Worm (Caenorhabditis elegans): ENCODE data around the gene Y116F11A.3.

Y116F11A.3 gene

DNA sequence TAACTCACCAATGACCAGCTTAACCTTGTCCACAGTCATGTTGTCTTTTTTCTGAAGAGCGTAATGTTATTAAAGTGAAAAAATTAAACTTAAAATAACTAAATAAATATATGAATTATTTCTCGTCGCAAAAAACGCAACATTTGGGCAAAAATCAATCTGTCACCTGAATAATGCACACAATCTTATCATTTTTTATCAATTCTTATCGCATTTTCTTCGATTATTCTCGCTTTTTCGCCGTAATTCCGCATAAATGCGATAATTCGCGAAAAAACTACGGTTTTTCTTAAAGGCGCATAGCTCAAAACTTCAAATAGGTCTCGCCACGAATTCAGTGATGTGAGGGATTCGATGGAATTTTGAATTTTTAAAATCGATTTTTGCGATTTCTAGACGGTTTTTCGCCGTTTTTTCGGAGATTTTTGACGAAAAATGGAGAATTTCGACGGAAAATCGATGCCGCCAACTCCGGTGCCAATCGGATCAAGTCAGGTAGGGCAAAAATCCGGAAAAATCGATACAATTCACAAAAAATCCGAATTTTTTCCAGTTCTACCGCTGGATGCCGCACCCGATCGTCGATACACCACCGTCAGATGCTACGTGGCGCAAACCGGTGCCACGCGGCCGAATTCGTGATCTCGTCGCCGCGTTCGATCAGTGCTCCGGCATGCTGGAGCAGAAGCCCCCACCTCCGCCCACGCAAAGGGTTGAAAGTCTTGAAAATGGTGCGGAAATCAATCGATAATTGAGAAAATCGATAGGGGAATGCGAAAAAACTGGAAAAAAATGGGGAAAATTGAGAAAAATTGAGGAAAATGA, 31.3 kb upstream of the Y116F11A.3 start, which contains the start of the genes Y43F8C.13 and ani-3 (continued):
- TF ChIP-seq unc-39 (tag; optimal IDR thresholded peaks at IDR 0.05): no peak
- TF ChIP-seq daf-8 (GFP tag; IDR thresholded peaks at IDR 0.05): no peak
- TF ChIP-seq unc-130 (GFP tag; optimal IDR thresholded peaks at IDR 0.05): no peak
- TF ChIP-seq gei-8 (GFP tag; optimal IDR thresholded peaks at IDR 0.05): no peak
- no peak for TF ChIP-seq Y5F2A.4 (GFP tag; optimal IDR thresholded peaks at IDR 0.05)
- no peak for TF ChIP-seq nhr-25 (tag; optimal IDR thresholded peaks at IDR 0.05; ENCODE audit: borderline replicate concordance, insufficient read depth)
- peak; percentile 5 for TF ChIP-seq hlh-30 (tag; optimal IDR thresholded peaks at IDR 0.05; ENCODE audit: insufficient read depth)
- TF ChIP-seq lsy-2 (tag; optimal IDR thresholded peaks at IDR 0.05): peak in 1 of 2 experiments; percentile 23
- TF ChIP-seq mdt-29 (GFP tag; IDR thresholded peaks at IDR 0.05): no peak
- no peak for TF ChIP-seq egl-27 (tag; optimal IDR thresholded peaks at IDR 0.05)
- peak; percentile 28 for TF ChIP-seq hlh-11 (tag; optimal IDR thresholded peaks at IDR 0.05)
- TF ChIP-seq ctbp-1 (GFP tag; IDR thresholded peaks at IDR 0.05): no peak
- no peak for TF ChIP-seq fos-1 (tag; optimal IDR thresholded peaks at IDR 0.05)
- peak; percentile 88 for TF ChIP-seq pqm-1 (tag; optimal IDR thresholded peaks at IDR 0.05)
- no peak for TF ChIP-seq ceh-20 (GFP tag; IDR thresholded peaks at IDR 0.05)
- TF ChIP-seq snpc-4 (tag; optimal IDR thresholded peaks at IDR 0.05): no peak
- peak; percentile 39 for TF ChIP-seq aha-1 (tag)
- no peak for TF ChIP-seq daf-12 (tag; optimal IDR thresholded peaks at IDR 0.05)
- no peak for TF ChIP-seq attf-4 (tag; optimal IDR thresholded peaks at IDR 0.05)
- TF ChIP-seq ceh-32 (tag; optimal IDR thresholded peaks at IDR 0.05; ENCODE audit: poor library complexity): no peak
- TF ChIP-seq T20F7.1 (GFP tag; optimal IDR thresholded peaks at IDR 0.05): no peak
- TF ChIP-seq tag-97 (GFP tag; IDR thresholded peaks at IDR 0.05): no peak
- no peak for TF ChIP-seq ztf-11 (tag; optimal IDR thresholded peaks at IDR 0.05)
- TF ChIP-seq spr-3 (GFP tag; optimal IDR thresholded peaks at IDR 0.05): no peak
- no peak for TF ChIP-seq F26F4.8 (GFP tag; conservative IDR thresholded peaks at IDR 0.05)
- no peak for TF ChIP-seq ztf-7 (tag; optimal IDR thresholded peaks at IDR 0.05)
- TF ChIP-seq saeg-2 (GFP tag; IDR thresholded peaks at IDR 0.05): no peak
- no peak for TF ChIP-seq zip-11 (GFP tag; IDR thresholded peaks at IDR 0.05)
- TF ChIP-seq madf-5 (GFP tag; IDR thresholded peaks at IDR 0.05): no peak
- TF ChIP-seq daf-16 (GFP tag; optimal IDR thresholded peaks at IDR 0.05): no peak
- peak; percentile 33 for TF ChIP-seq daf-16 (tag; optimal IDR thresholded peaks at IDR 0.05)
- no peak for TF ChIP-seq duxl-1 (tag; optimal IDR thresholded peaks at IDR 0.05; ENCODE audit: poor library complexity)
- no peak for TF ChIP-seq zag-1 (tag; optimal IDR thresholded peaks at IDR 0.05)
- no peak for TF ChIP-seq nhr-111 (GFP tag; optimal IDR thresholded peaks at IDR 0.05)
- TF ChIP-seq dmd-8 (GFP tag; IDR thresholded peaks at IDR 0.05): no peak
- TF ChIP-seq F37D6.2 (tag; optimal IDR thresholded peaks at IDR 0.05): no peak
- TF ChIP-seq skn-1 (tag; optimal IDR thresholded peaks at IDR 0.05): no peak

DNA sequence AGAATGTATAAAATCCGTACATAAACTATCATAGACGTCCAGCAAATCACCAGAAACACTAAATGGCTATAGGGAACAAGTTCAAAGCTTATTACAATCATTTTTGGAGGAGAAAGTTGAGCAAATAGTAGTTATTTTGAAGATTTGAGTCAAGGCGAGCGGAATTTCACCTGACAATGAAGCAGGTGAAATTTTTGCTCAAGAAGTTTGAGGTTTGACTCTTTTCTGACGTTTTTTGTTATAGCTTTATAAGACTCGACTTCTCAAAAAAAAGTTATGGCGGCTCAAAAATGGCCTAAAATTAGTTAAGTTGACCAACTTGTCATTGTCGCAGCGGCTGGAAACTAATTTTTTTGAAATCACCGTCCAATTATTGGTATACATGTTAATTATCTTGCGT, 20.0 kb upstream of the Y116F11A.3 start, which contains the start of gene srv-3:
srv-3 (minus strand) TSS at position 101 of the 400 bp plus-strand sequence.
- no peak for TF ChIP-seq dmd-8 (GFP tag; IDR thresholded peaks at IDR 0.05)
- no peak for TF ChIP-seq aha-1 (tag)
- no peak for TF ChIP-seq lin-1 (GFP tag; IDR thresholded peaks at IDR 0.05)
- TF ChIP-seq zag-1 (tag; optimal IDR thresholded peaks at IDR 0.05): no peak
- no peak for TF ChIP-seq snpc-1.2 (GFP tag; IDR thresholded peaks at IDR 0.05)
- no peak for TF ChIP-seq lin-39 (tag; optimal IDR thresholded peaks at IDR 0.05)
- no peak for TF ChIP-seq ceh-32 (tag; optimal IDR thresholded peaks at IDR 0.05; ENCODE audit: poor library complexity)
- TF ChIP-seq attf-4 (tag; optimal IDR thresholded peaks at IDR 0.05): no peak
- TF ChIP-seq hmg-1.1 (GFP tag; IDR thresholded peaks at IDR 0.05): no peak
- no peak for TF ChIP-seq egl-43 (GFP tag; IDR thresholded peaks at IDR 0.05)
- no peak for TF ChIP-seq pqm-1 (tag; optimal IDR thresholded peaks at IDR 0.05)
- TF ChIP-seq ctbp-1 (GFP tag; IDR thresholded peaks at IDR 0.05): no peak
- no peak for TF ChIP-seq spr-1 (tag; optimal IDR thresholded peaks at IDR 0.05)

Data from whole organism, L4 larva.